Worm (Caenorhabditis elegans) whole organism, dauer: ENCODE measurements around the gene col-103.
"Not testable (repeated sequence)": the region's sequence is repeated elsewhere in the genome, so short reads cannot be mapped to it uniquely, and the experiment has no call there.

Source experiments
- unc-62 ChIP-seq: sonication (generic microtip); optimal IDR thresholded peaks from 2 replicates; lab custom pipeline; 2017; ENCODE audit warnings: missing biosample characterization, missing genetic modification reagents, missing genetic modification characterization

Gene col-103

DNA sequence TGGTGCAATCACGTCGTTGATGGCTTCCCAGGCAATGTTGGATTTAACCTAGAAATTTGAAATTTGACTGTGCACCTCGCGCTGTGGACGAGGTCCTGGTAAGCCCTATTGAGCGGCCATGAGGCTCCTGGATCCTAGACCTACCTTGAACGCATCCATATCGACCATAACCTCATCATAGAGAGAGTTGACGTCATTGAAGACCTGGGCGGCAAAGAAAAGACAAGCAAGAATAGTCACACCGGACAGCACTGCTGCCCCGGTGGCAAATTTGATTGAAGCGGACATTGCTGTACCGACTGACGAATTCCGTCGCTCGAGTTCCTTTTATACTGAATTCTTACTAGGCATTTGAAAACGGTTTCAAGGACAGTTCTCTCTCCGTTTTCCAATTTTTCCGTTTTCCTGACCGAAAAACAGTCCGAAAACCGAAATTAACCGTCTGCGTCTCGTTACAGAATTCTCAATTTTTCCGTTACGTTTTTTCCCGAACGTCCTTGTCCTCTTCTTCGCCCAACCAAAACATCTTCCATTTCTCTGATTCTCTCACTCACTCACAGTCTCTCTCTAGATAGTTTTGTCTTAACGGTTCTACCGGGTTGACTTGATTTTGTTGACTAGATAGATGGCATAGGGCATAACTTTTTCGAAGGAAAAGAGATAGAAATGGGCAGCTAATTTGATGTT, at the start of gene col-103:
col-103 (minus strand) TSS at position 302 of the 687 bp plus-strand sequence.
- TF ChIP-seq unc-62 (GFP tag; lab: Kevin White, UChicago) = no peak

DNA sequence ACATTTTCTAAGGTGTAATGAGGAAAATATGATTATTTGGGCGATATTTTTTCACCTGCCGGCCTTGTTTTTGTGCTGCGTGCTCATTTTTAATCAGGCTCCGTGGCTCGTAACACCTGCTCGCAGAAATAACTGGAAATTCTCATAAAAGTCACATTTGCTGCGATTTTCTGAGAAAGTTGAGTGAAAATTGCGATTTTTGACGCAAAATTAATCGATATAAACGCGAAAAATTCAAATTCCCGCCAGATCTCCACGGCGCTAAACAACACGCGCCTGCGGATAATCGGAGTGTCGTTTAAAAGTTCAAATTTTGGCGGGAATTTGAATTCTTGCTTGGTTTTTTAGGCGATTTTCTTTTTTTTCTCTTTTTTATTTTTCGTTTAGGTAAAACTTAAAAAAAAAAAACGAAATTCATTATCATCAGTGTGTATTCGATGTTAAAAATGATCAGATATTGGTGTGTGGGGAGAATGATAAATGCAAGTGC, 43.6 kb upstream of the col-103 start, which contains the start of gene Y55F3BL.6:
Y55F3BL.6 (minus strand) TSS at position 51 of the 490 bp plus-strand sequence.
- no peak for TF ChIP-seq unc-62 (GFP tag; lab: Kevin White, UChicago)

DNA sequence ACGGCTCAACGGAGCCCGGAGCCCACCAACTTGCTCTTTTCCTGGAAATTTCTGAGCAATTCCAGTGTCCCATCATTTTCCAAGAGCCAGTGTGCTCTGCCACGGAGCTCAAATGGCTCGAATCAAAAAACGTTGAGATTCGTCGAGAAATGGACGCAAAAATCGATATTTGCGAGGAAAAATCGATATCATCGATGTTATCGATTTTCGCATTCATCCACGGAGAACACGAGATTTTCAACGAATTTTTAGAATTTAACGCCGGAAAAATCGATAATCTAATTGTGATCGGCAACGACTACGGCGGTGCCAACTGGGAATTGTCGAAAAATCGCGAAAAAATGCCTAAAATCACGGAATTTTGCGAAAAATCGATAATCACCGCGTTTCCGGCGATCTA, 42.2 kb upstream of the col-103 start:
- no peak for TF ChIP-seq unc-62 (GFP tag; lab: Kevin White, UChicago)

DNA sequence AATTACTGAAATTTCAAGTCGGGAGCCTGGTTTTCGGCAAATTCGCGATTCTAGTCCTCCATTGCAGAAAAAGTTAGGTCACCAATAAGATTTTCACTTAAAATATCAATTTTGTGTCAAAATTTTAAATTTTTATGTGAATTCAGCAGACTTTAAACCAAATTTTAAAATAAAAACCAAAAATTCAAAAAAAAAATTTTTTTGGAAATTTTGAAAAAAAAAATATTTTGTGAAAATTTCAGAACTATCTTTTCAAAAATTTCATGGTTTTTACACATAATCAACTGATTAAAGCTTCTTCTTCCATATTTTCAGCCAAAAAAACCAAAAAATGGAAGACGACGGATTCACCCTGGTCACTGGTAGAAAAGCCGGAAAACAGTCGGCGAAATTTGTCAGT, 41.3 kb upstream of the col-103 start, which contains the start of gene Y55F3BL.4:
Y55F3BL.4 (plus strand) TSS at position 301 of the 400 bp plus-strand sequence.
- no peak for TF ChIP-seq unc-62 (GFP tag; lab: Kevin White, UChicago)

DNA sequence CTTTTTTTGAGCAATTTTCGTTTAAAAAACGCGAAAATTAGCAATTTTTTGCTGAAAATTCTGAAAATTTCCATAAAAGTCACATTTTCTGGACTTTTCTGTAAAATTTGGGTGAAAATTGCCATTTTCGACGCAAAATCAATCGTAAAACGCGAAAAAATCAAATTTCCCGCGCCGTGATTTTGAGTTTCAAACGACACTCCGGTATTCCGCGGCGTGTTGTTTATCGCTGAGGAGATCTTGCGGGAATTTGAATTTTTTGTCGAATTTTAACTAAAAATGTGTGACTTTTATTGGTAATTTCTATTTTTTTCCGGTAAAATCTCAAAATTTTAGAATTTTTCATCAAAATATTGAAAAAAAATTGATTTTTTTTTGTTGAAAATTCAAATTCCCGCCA, 37.7 kb upstream of the col-103 start:
- no peak for TF ChIP-seq unc-62 (GFP tag; lab: Kevin White, UChicago)

DNA sequence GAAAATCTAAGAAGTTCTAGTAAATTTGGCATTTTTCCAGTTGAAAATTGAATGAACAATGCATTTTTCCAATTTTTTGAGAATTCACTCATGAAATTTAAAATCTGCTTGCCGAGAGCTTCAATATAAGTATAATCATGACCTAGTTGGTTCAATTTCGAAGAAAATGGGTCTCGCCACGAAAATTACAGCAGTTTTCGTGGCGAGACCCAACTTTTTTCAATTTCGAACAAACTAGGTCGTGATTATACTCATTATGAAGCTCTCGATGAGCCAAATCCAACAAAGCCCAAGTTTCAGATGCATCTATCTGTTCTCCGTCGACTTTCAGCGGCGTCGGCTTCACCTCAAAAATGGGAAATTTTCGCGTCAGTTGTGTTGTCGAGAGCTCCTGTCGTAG, 37.0 kb upstream of the col-103 start, which contains the start of gene mrpl-46:
mrpl-46 (plus strand) TSS at position 301 of the 400 bp plus-strand sequence.
- no peak for TF ChIP-seq unc-62 (GFP tag; lab: Kevin White, UChicago)

DNA sequence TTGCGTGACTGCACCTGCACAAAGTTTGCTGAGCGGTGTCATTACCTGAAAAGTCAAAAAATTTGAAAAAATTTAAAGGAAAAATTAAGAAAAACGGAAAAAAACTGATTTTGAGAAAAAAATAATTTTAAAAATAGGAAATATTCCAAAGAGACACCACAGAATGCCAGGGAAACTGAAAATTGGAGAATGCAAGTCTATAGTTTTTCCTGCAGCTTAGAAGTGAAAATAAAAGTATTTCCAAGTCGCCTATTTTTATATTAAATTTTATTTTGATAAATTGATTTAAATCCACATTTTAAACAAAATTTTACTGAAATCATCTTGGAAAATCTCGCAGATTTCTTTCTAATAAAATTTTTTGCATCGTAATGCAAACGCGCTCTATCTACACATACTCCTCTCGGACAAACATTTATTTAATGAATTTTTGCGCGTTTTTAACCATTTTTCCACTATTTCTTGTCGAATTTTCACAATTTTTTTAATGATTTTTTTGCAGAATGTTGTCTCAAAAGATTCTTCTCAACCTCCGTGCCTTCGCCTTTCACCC, 33.1 kb upstream of the col-103 start, which contains the start of the genes F56B3.11 and ech-5:
F56B3.11 (minus strand) TSS at position 51 of the 553 bp plus-strand sequence.
ech-5 (plus strand) TSS at position 503 of the 553 bp plus-strand sequence.
- no peak for TF ChIP-seq unc-62 (GFP tag; lab: Kevin White, UChicago)

DNA sequence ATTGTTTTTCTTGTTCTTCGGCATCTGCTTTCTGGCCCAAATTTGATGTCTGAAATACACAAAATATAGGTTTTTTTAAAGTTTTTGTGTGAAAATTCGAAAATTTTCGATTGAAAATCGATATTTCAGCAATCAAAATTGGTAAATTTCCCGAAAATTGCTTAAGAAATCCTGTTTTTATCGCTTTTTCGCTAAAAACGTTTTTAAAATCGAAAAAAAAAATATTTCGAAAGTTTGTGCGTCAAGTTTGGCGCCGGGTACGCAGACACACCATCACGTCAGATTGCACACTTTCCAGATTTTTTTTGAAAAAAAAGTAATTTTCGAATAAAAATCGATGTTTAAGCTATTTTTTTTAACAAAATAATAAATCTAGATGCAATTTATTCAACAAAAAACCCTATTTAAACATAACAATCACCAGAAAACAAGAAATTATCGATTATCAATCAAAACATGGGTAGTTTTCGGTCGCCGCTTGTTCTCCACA, 31.9 kb upstream of the col-103 start, which contains the start of gene skr-18:
skr-18 (minus strand) TSS at position 51 of the 490 bp plus-strand sequence.
- TF ChIP-seq unc-62 (GFP tag; lab: Kevin White, UChicago) = no peak

DNA sequence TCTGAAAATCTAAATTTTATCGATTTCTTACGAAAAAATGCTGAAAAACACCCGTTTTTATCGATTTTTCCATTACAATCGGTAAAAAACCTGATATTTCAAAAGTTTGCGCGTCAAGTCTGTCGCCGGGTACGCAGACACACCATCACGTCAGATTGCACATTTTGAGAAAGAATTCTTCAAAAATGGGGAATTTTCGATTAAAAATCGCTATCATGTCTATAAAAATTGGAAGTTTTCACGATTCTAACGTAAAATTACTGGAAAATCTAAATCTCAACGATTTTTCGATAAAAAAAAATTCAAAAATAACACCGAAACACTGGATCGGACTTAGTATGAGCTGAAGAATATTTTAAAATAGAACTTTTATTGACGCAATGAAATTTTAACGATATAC, 30.8 kb upstream of the col-103 start, which contains the start of gene F56B3.4:
F56B3.4 (minus strand) TSS at position 1 of the 400 bp plus-strand sequence.
- TF ChIP-seq unc-62 (GFP tag; lab: Kevin White, UChicago) = no peak

DNA sequence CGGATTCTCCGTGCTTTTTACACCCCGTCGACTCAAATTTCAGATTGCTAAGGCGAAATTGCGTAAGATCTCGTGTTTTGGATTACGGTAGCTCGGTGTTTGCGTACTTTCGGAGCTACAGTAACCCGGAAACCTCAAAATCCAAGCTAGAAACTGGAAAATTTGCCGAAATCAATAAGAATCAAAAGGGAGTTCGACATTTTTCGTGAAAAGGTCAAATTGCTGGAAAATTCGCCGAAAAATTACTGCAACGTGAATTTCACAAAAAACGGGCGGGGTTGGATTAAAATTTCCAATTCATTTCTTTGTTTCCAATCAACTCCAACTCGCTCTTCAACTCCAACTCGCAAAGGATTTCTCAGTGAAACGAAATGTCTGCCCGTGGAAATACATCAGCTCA, 24.3 kb upstream of the col-103 start, which contains the start of gene F56B3.6:
F56B3.6 (plus strand) TSS at position 301 of the 400 bp plus-strand sequence.
- no peak for TF ChIP-seq unc-62 (GFP tag; lab: Kevin White, UChicago)

DNA sequence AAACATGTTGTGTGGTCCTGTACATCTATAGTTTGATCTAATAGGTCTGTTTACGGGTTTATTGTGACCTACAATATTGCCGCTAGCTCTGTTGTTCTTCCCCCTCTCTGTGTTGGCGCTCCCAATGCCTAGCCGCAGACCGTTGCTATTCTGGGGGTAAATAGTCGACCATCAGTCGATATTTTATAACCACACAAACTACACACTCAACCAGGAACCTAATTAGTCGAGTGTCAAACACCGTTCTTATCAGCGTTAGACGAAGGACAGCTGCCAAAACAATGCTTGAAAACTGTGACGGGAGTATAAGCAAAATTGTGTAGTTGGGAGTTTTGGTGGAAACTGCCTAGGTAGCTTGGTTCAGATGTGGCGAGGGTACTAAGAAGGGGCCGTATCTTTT, 18.9 kb upstream of the col-103 start:
- TF ChIP-seq unc-62 (GFP tag; lab: Kevin White, UChicago) = no peak

DNA sequence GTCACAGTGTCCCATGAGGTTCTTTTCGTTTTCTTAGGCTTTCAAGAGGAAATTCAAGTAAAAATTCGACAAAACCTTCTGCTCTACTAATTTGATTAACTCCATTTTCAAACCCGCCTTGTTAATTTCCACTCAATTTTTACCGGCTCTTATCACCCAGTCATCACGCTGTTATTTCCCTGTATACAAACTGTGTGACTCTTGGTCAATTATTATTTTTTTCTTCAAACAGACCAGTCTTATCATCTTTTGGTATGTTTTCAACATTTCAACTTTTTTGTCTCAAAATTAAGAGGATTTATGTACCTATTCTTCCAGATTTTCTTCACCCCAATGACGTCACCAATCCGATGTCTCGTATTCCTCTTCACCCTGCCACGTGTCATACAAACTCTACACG, 15.0 kb upstream of the col-103 start, which contains the start of gene ugt-52:
ugt-52 (plus strand) TSS at position 301 of the 400 bp plus-strand sequence.
- no peak for TF ChIP-seq unc-62 (GFP tag; lab: Kevin White, UChicago)

DNA sequence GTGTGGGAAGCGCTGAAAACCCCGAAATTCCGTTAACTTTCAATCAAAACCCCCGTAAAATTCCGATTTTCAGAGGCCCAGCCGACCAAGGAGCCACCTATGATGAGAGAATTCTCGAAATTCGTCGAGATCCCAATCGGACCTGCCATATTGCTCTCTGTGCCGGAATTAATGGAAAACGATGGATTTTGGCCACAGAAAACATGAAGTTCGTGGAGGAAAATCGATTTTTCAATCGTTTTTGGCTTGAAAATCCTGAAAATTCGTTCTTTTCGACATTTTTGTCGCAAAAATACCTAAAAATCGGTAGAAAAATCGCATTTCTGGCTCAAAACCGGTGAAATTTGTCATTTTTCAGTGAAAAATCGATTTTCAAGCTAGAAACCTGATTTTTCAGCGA, 10.1 kb upstream of the col-103 start:
- no peak for TF ChIP-seq unc-62 (GFP tag; lab: Kevin White, UChicago)

DNA sequence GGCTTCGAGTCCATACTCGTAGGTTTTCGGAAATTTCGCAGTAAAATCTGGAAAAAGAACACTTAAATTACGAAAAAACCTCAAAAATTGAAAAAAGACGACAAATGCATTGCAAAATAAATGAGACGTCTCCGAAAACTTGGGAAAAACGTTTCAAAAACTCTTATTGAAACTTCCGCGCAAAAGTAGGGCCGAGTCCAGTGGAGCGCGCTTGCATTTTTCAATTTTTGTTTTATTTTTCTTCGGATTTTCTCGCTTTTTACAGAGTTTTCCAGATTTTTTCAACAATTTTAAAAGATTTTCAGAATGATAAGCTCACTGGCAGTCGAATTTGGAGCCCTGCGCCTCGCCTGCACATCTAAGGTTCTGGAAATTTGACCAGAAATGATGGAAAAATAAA, 9.5 kb upstream of the col-103 start, which contains the start of gene mrpl-2:
mrpl-2 (plus strand) TSS at position 307 of the 400 bp plus-strand sequence.
- TF ChIP-seq unc-62 (GFP tag; lab: Kevin White, UChicago) = no peak

DNA sequence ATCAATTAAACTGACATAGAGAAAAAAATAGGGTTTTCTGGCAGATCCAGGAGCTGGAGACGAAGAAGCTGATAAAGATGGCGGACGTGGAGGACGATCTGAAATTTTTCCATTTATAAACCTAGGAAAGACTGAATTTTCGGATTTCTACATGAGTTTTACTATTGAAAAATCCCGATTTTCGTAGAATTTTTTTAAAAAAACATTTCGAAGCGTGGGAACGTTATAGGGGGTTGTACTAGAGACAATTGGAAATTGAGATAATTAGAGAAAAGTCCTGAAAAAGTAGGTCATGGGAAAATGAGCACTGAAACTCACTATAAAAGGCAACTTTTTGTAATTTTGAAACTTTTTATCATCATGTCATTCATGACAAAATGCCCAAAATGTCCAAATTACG, 7.6 kb upstream of the col-103 start, which contains the start of gene F56B3.9:
F56B3.9 (plus strand) TSS at position 301 of the 400 bp plus-strand sequence.
- TF ChIP-seq unc-62 (GFP tag; lab: Kevin White, UChicago) = not testable (repeated sequence)

DNA sequence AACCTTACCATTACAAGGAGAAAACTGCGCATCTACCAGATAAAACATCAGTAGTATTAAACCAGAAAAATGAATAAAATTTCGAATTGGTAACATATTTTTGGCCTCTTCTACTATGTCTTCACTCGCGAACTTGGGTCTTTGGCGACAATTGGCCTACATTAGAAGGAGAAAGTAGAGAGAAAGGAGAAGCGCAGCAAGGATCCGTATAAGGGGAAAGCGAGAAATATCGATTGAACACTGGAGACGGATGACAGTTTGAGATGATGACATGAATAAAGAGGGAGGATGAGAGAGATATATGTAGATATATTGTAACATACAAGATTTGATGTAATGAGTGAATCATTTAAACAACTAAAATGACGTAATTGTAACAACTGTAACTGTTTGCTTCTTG, 4.8 kb upstream of the col-103 start, which contains the start of gene F56B3.2:
F56B3.2 (minus strand) TSS at position 273 of the 400 bp plus-strand sequence.
- TF ChIP-seq unc-62 (GFP tag; lab: Kevin White, UChicago) = no peak
